Worm (Caenorhabditis elegans) whole organism, L4 larva: ENCODE data around the gene xpo-3.

Experiments used
- F26F4.8 ChIP-seq: fragments of 200-800 bp; sonication (Bioruptor generic); conservative IDR thresholded peaks from 2 replicates; pipeline ENCODE4 v1.3.6; 2022; ENCODE audit warnings: missing genetic modification characterization, missing compliant biosample characterization
- F44E2.7 ChIP-seq: fragments of 200-800 bp; sonication (Bioruptor generic); IDR thresholded peaks from 2 replicates; pipeline ENCODE4 v2.1.2; 2022; ENCODE audit warnings: missing genetic modification characterization, missing compliant biosample characterization
- T20F7.1 ChIP-seq: fragments of 200-800 bp; sonication (Bioruptor generic); optimal IDR thresholded peaks from 2 replicates; lab custom pipeline; 2018; ENCODE audit warnings: mild to moderate bottlenecking, missing genetic modification characterization, missing compliant biosample characterization
- Y5F2A.4 ChIP-seq: fragments of 200-800 bp; sonication (Bioruptor generic); optimal IDR thresholded peaks from 2 replicates; lab custom pipeline; 2018; ENCODE audit warnings: mild to moderate bottlenecking, missing genetic modification characterization, missing compliant biosample characterization
- Y75B8A.6 ChIP-seq: fragments of 200-800 bp; sonication (Bioruptor generic); IDR thresholded peaks from 2 replicates; pipeline ENCODE4 v1.3.6; 2022; ENCODE audit warnings: missing genetic modification reagents, missing genetic modification characterization, missing compliant biosample characterization
- aha-1 ChIP-seq: fragments of 150-350 bp; peaks from one replicate; lab custom pipeline; 2014; ENCODE audit warnings: missing biosample characterization, missing genetic modification characterization
- ama-1 ChIP-seq: fragments of 150-350 bp; optimal IDR thresholded peaks from 2 replicates; lab custom pipeline; 2014; ENCODE audit warnings: inconsistent platforms, mixed read lengths
- ceh-82 ChIP-seq: sonication (generic microtip); optimal IDR thresholded peaks from 2 replicates; lab custom pipeline; 2017; ENCODE audit warnings: missing biosample characterization, missing genetic modification characterization
- ctbp-1 ChIP-seq: fragments of 200-800 bp; sonication (Bioruptor generic); IDR thresholded peaks from 2 replicates; pipeline ENCODE4 v1.3.6; 2022; ENCODE audit warnings: missing genetic modification reagents, missing genetic modification characterization, missing compliant biosample characterization
- daf-8 ChIP-seq: fragments of 200-800 bp; sonication (Bioruptor generic); IDR thresholded peaks from 2 replicates; pipeline ENCODE4 v1.3.6; 2022; ENCODE audit warnings: missing genetic modification characterization, missing compliant biosample characterization
- dmd-6 ChIP-seq: fragments of 200-800 bp; sonication (Bioruptor generic); IDR thresholded peaks from 2 replicates; pipeline ENCODE4 v1.3.6; 2022; ENCODE audit warnings: missing genetic modification reagents, missing genetic modification characterization, missing compliant biosample characterization
- fkh-10 ChIP-seq: fragments of 150-350 bp; optimal IDR thresholded peaks from 2 replicates; lab custom pipeline; 2014; ENCODE audit warnings: missing biosample characterization, missing genetic modification reagents, missing genetic modification characterization
- fos-1 ChIP-seq: fragments of 150-350 bp; optimal IDR thresholded peaks from 2 replicates; lab custom pipeline; 2014; ENCODE audit warnings: missing biosample characterization, missing genetic modification characterization
- gei-8 ChIP-seq: fragments of 200-800 bp; sonication (Bioruptor generic); optimal IDR thresholded peaks from 2 replicates; lab custom pipeline; 2018; ENCODE audit warnings: mild to moderate bottlenecking, missing genetic modification characterization, missing compliant biosample characterization
- hif-1 ChIP-seq, 2 experiments: sonication (generic microtip); optimal IDR thresholded peaks; 2 replicates each; lab custom pipeline; 2016 to 2017; ENCODE audit warnings: missing compliant biosample characterization in 2 of 2, missing genetic modification characterization in 2 of 2, missing genetic modification reagents in 2 of 2, missing genotype in 2 of 2, mild to moderate bottlenecking in 1 of 2
- hlh-30 ChIP-seq: sonication (generic microtip); optimal IDR thresholded peaks from 2 replicates; lab custom pipeline; 2017; ENCODE audit warnings: antibody characterized with exemption, mild to moderate bottlenecking, missing genetic modification characterization, missing compliant biosample characterization; ENCODE audit not compliant: insufficient read depth
- jun-1 ChIP-seq: fragments of 150-350 bp; optimal IDR thresholded peaks from 2 replicates; lab custom pipeline; 2014; ENCODE audit warnings: missing biosample characterization, missing genetic modification reagents, missing genetic modification characterization
- lin-38 ChIP-seq: fragments of 200-800 bp; sonication (Bioruptor generic); IDR thresholded peaks from 2 replicates; pipeline ENCODE4 v1.3.6; 2022; ENCODE audit warnings: missing genetic modification reagents, missing genetic modification characterization, missing compliant biosample characterization
- madf-5 ChIP-seq, 2 experiments: fragments of 200-800 bp; sonication (Bioruptor generic); IDR thresholded peaks; 2 replicates each; pipeline ENCODE4 v1.3.6; 2022; ENCODE audit warnings: missing compliant biosample characterization in 2 of 2, missing genetic modification characterization in 2 of 2
- mes-2 ChIP-seq: sonication (generic microtip); optimal IDR thresholded peaks from 2 replicates; lab custom pipeline; 2016; ENCODE audit warnings: missing genotype, mild to moderate bottlenecking, missing genetic modification characterization, missing compliant biosample characterization; ENCODE audit not compliant: poor library complexity, severe bottlenecking
- mxl-2 ChIP-seq: fragments of 200-800 bp; sonication (Bioruptor generic); conservative IDR thresholded peaks from 2 replicates; pipeline ENCODE4 v1.3.6; 2022; ENCODE audit warnings: missing genetic modification reagents, missing genetic modification characterization, missing compliant biosample characterization
- mxl-3 ChIP-seq: fragments of 200-800 bp; sonication (Bioruptor generic); optimal IDR thresholded peaks from 2 replicates; lab custom pipeline; 2018; ENCODE audit warnings: mild to moderate bottlenecking, missing genetic modification characterization, missing compliant biosample characterization
- nhr-111 ChIP-seq: fragments of 200-800 bp; sonication (Bioruptor generic); optimal IDR thresholded peaks from 2 replicates; lab custom pipeline; 2018; ENCODE audit warnings: mild to moderate bottlenecking, missing genetic modification characterization, missing compliant biosample characterization
- nhr-25 ChIP-seq: sonication (generic microtip); optimal IDR thresholded peaks from 2 replicates; lab custom pipeline; 2017; ENCODE audit warnings: missing genetic modification characterization, mild to moderate bottlenecking, missing compliant biosample characterization, antibody characterized with exemption, moderate library complexity, borderline replicate concordance; ENCODE audit not compliant: insufficient read depth
- nhr-28 ChIP-seq: fragments of 150-350 bp; optimal IDR thresholded peaks from 2 replicates; lab custom pipeline; 2014; ENCODE audit warnings: missing biosample characterization, missing genetic modification characterization
- nhr-41 ChIP-seq: fragments of 200-800 bp; sonication (Bioruptor generic); IDR thresholded peaks from 2 replicates; pipeline ENCODE4 v1.3.6; 2022; ENCODE audit warnings: missing genetic modification reagents, missing genetic modification characterization, missing compliant biosample characterization
- nhr-42 ChIP-seq: fragments of 200-800 bp; sonication (Bioruptor generic); IDR thresholded peaks from 2 replicates; pipeline ENCODE4 v1.3.6; 2022; ENCODE audit warnings: missing genetic modification characterization, missing compliant biosample characterization
- nhr-76 ChIP-seq: fragments of 150-350 bp; optimal IDR thresholded peaks from 2 replicates; lab custom pipeline; 2014; ENCODE audit warnings: missing biosample characterization, missing genetic modification characterization
- php-3 ChIP-seq: fragments of 200-800 bp; sonication (Bioruptor generic); IDR thresholded peaks from 2 replicates; pipeline ENCODE4 v1.3.6; 2022; ENCODE audit warnings: missing genetic modification reagents, missing genetic modification characterization, missing compliant biosample characterization
- pqm-1 ChIP-seq: sonication (generic microtip); optimal IDR thresholded peaks from 2 replicates; lab custom pipeline; 2017; ENCODE audit warnings: missing biosample characterization, missing genetic modification characterization
- saeg-2 ChIP-seq: fragments of 200-800 bp; sonication (Bioruptor generic); IDR thresholded peaks from 2 replicates; pipeline ENCODE4 v1.3.6; 2022; ENCODE audit warnings: missing genetic modification reagents, missing genetic modification characterization, missing compliant biosample characterization
- sdz-12 ChIP-seq: fragments of 200-800 bp; sonication (Bioruptor generic); optimal IDR thresholded peaks from 2 replicates; lab custom pipeline; 2018; ENCODE audit warnings: mild to moderate bottlenecking, missing genetic modification characterization, missing compliant biosample characterization
- snpc-1.2 ChIP-seq: fragments of 200-800 bp; sonication (Bioruptor generic); IDR thresholded peaks from 2 replicates; pipeline ENCODE4 v1.3.6; 2022; ENCODE audit warnings: missing genetic modification reagents, missing genetic modification characterization, missing compliant biosample characterization
- snpc-4 ChIP-seq: fragments of 150-350 bp; optimal IDR thresholded peaks from 2 replicates; lab custom pipeline; 2014; ENCODE audit warnings: missing biosample characterization, missing genetic modification characterization
- spr-3 ChIP-seq: fragments of 200-800 bp; sonication (Bioruptor generic); optimal IDR thresholded peaks from 2 replicates; lab custom pipeline; 2018; ENCODE audit warnings: mild to moderate bottlenecking, missing genetic modification characterization, missing compliant biosample characterization
- tag-97 ChIP-seq: fragments of 200-800 bp; sonication (Bioruptor generic); IDR thresholded peaks from 2 replicates; pipeline ENCODE4 v1.3.6; 2022; ENCODE audit warnings: missing genetic modification characterization, missing compliant biosample characterization
- tra-1 ChIP-seq: fragments of 200-800 bp; sonication (Bioruptor generic); IDR thresholded peaks from 2 replicates; pipeline ENCODE4 v1.3.6; 2022; ENCODE audit warnings: missing genetic modification reagents, missing genetic modification characterization, missing compliant biosample characterization
- unc-130 ChIP-seq: sonication (generic microtip); optimal IDR thresholded peaks from 2 replicates; lab custom pipeline; 2016; ENCODE audit warnings: missing genetic modification reagents, missing genetic modification characterization, missing compliant biosample characterization
- unc-39 ChIP-seq: sonication (generic microtip); optimal IDR thresholded peaks from 2 replicates; lab custom pipeline; 2017; ENCODE audit warnings: missing biosample characterization, missing genetic modification characterization
- unc-62 ChIP-seq, 3 experiments: fragments of 150-350 bp in 1 of 3; sonication (generic microtip); optimal IDR thresholded peaks in 2 of 3; peaks in 1 of 3; 1 replicate in 1 of 3; 2 replicates in 2 of 3; lab custom pipeline; 2014 to 2017; ENCODE audit warnings: missing biosample characterization in 3 of 3, missing genetic modification characterization in 3 of 3, missing genetic modification reagents in 3 of 3, missing genotype in 1 of 3
- zag-1 ChIP-seq: fragments of 150-350 bp; optimal IDR thresholded peaks from 2 replicates; lab custom pipeline; 2014; ENCODE audit warnings: missing biosample characterization, missing genetic modification characterization
- zfp-2 ChIP-seq: sonication (generic microtip); optimal IDR thresholded peaks from 2 replicates; lab custom pipeline; 2016; ENCODE audit warnings: mild to moderate bottlenecking, missing genetic modification characterization, missing compliant biosample characterization
- zfp-3 ChIP-seq: fragments of 200-800 bp; sonication (Bioruptor generic); conservative IDR thresholded peaks from 2 replicates; pipeline ENCODE4 v1.3.6; 2022; ENCODE audit warnings: missing genetic modification reagents, missing genetic modification characterization, missing compliant biosample characterization
- zip-11 ChIP-seq: fragments of 200-800 bp; sonication (Bioruptor generic); IDR thresholded peaks from 2 replicates; pipeline ENCODE4 v1.3.6; 2022; ENCODE audit warnings: missing genetic modification characterization, missing compliant biosample characterization
- zip-2 ChIP-seq: fragments of 150-350 bp; optimal IDR thresholded peaks from 2 replicates; lab custom pipeline; 2014; ENCODE audit warnings: missing biosample characterization, missing genetic modification characterization

Gene xpo-3

DNA sequence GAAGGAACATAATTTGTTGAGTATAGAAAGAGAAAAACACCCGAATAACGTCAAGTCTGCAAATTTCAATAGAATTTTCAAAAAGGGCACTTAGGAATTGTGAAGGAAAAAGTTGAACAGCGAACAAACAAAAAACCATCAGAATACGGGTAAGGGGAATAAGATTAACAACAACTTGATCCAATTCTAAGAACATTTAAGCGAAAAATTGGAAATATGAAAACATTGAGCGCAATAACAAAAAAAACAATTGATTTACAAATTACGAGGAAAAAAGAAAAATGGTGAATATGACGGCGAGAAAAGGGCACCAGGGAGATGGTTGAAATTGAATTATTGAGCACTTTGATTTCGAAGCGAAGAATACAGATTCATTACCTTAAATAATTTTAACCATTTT is 6.9 kb downstream of the xpo-3 start:
- TF ChIP-seq F44E2.7 (GFP tag; lab: Robert Waterston, UW): no peak
- TF ChIP-seq unc-62 (GFP tag; optimal IDR thresholded peaks at IDR 0.05 in 1 of 2; lab: Kevin White, UChicago): peak in 1 of 2 experiments; percentile 90
- TF ChIP-seq unc-62 (tag; optimal IDR thresholded peaks at IDR 0.05; lab: Kevin White, UChicago): no peak
- TF ChIP-seq aha-1 (tag; lab: Kevin White, UChicago): peak; percentile 90

ce11 chrIV:7914991-7915390 is 8.8 kb downstream of the xpo-3 start, which contains the start of gene C49H3.4:
Gene C49H3.4, plus strand, starts transcription at chrIV:7915291.
- TF ChIP-seq aha-1 (tag; lab: Kevin White, UChicago): peak; percentile 69
- peak; percentile 8 for TF ChIP-seq T20F7.1
- no peak for TF ChIP-seq zfp-3 (GFP tag; lab: Robert Waterston, UW)
- TF ChIP-seq ama-1 (lab: Kevin White, UChicago): peak; percentile 38

ce11 chrIV:7910197-7910735 is 13.6 kb downstream of the xpo-3 start, which contains the start of the genes npp-27 and ntl-4:
Gene npp-27, minus strand, starts transcription at chrIV:7910247.
Gene ntl-4, plus strand, starts transcription at chrIV:7910575.
- TF ChIP-seq jun-1 (tag; lab: Kevin White, UChicago) (no peak), Y5F2A.4 (GFP tag; lab: Kevin White, UChicago) (no peak), ceh-82 (tag; lab: Kevin White, UChicago) (no peak), hlh-30 (tag; lab: Kevin White, UChicago) (peak; percentile 75), nhr-25 (tag; lab: Kevin White, UChicago) (no peak), daf-8 (GFP tag; lab: Robert Waterston, UW) (no peak), fkh-10 (GFP tag; lab: Kevin White, UChicago) (no peak), lin-38 (no peak), zip-11 (GFP tag; lab: Robert Waterston, UW) (no peak), Y75B8A.6 (no peak), nhr-28 (tag; lab: Kevin White, UChicago) (no peak), madf-5 (GFP tag; IDR thresholded peaks at IDR 0.05; lab: Robert Waterston, UW) (no peak), unc-39 (tag; lab: Kevin White, UChicago) (no peak), T20F7.1 (no peak), unc-130 (GFP tag; lab: Kevin White, UChicago) (no peak), zag-1 (tag; lab: Kevin White, UChicago) (no peak), zfp-2 (no peak), sdz-12 (GFP tag; lab: Kevin White, UChicago) (no peak), saeg-2 (GFP tag; lab: Robert Waterston, UW) (no peak), nhr-41 (GFP tag; lab: Robert Waterston, UW) (no peak), mes-2 (peak; percentile 8), snpc-1.2 (GFP tag; lab: Robert Waterston, UW) (no peak), gei-8 (GFP tag; lab: Kevin White, UChicago) (no peak), mxl-2 (GFP tag; lab: Robert Waterston, UW) (no peak), nhr-111 (GFP tag; lab: Kevin White, UChicago) (no peak), tra-1 (no peak), nhr-76 (tag; lab: Kevin White, UChicago) (no peak), F26F4.8 (GFP tag; lab: Robert Waterston, UW) (no peak), mxl-3 (GFP tag; lab: Kevin White, UChicago) (peak; percentile 40), ctbp-1 (GFP tag; lab: Robert Waterston, UW) (0 out of 2 replicates have a peak, but pooled peaks have one; percentile 43), zip-2 (tag; lab: Kevin White, UChicago) (no peak), unc-62 (GFP tag; optimal IDR thresholded peaks at IDR 0.05 in 1 of 2; lab: Kevin White, UChicago) (no peak), unc-62 (tag; optimal IDR thresholded peaks at IDR 0.05; lab: Kevin White, UChicago) (no peak), hif-1 (tag; optimal IDR thresholded peaks at IDR 0.05; lab: Kevin White, UChicago) (peak in 1 of 2 experiments; percentile 15), dmd-6 (GFP tag; lab: Robert Waterston, UW) (0 out of 2 replicates have a peak, but pooled peaks have one; percentile 5), tag-97 (GFP tag; lab: Robert Waterston, UW) (no peak), nhr-42 (no peak), php-3 (GFP tag; lab: Robert Waterston, UW) (no peak), fos-1 (tag; lab: Kevin White, UChicago) (no peak), pqm-1 (tag; lab: Kevin White, UChicago) (no peak), snpc-4 (no peak), spr-3 (GFP tag; lab: Kevin White, UChicago) (no peak)
